Worm (Caenorhabditis elegans) whole organism, L3 larva: ENCODE data around the gene ess-2.

Experiments
- R02D3.7 ChIP-seq: fragments of 150-350 bp; optimal IDR thresholded peaks from 2 replicates; lab custom pipeline; 2014; ENCODE audit warnings: missing biosample characterization, missing genetic modification characterization
- ZK546.5 ChIP-seq: sonication (generic microtip); optimal IDR thresholded peaks from 2 replicates; lab custom pipeline; 2017; ENCODE audit warnings: missing biosample characterization, missing genetic modification characterization
- aly-2 ChIP-seq: fragments of 150-350 bp; optimal IDR thresholded peaks from 2 replicates; lab custom pipeline; 2014; ENCODE audit warnings: missing biosample characterization, missing genetic modification characterization
- ama-1 ChIP-seq: fragments of 150-350 bp; optimal IDR thresholded peaks from 2 replicates; lab custom pipeline; 2018
- ceh-16 ChIP-seq: sonication (generic microtip); optimal IDR thresholded peaks from 2 replicates; lab custom pipeline; 2017; ENCODE audit warnings: missing biosample characterization, missing genetic modification characterization
- ceh-28 ChIP-seq: fragments of 150-350 bp; optimal IDR thresholded peaks from 2 replicates; lab custom pipeline; 2014; ENCODE audit warnings: missing biosample characterization, missing genetic modification reagents, missing genetic modification characterization
- ceh-82 ChIP-seq: fragments of 150-350 bp; optimal IDR thresholded peaks from 2 replicates; lab custom pipeline; 2014; ENCODE audit warnings: missing biosample characterization, missing genetic modification characterization
- ceh-9 ChIP-seq: sonication (generic microtip); optimal IDR thresholded peaks from 2 replicates; lab custom pipeline; 2018; ENCODE audit warnings: missing biosample characterization, missing genetic modification characterization
- egl-27 ChIP-seq: sonication (generic microtip); optimal IDR thresholded peaks from 4 replicates; lab custom pipeline; 2017; ENCODE audit warnings: missing biosample characterization, missing genetic modification reagents, missing genetic modification characterization
- egl-5 ChIP-seq: fragments of 150-350 bp; optimal IDR thresholded peaks from 2 replicates; lab custom pipeline; 2017; ENCODE audit warnings: missing biosample characterization, missing genetic modification reagents, missing genetic modification characterization, inconsistent platforms
- elt-1 ChIP-seq: fragments of 150-350 bp; optimal IDR thresholded peaks from 2 replicates; lab custom pipeline; 2014; ENCODE audit warnings: missing biosample characterization, missing genetic modification characterization
- elt-2 ChIP-seq: sonication (generic microtip); optimal IDR thresholded peaks from 2 replicates; lab custom pipeline; 2016; ENCODE audit warnings: missing genetic modification reagents, mild to moderate bottlenecking, missing genetic modification characterization, missing compliant biosample characterization
- elt-3 ChIP-seq, 3 experiments: fragments of 150-350 bp in 1 of 3; sonication (generic microtip) in 2 of 3; optimal IDR thresholded peaks; 2 replicates in 2 of 3; 4 replicates in 1 of 3; lab custom pipeline; 2014 to 2017; ENCODE audit warnings: missing biosample characterization in 3 of 3, missing genetic modification characterization in 3 of 3
- eor-1 ChIP-seq, 2 experiments: fragments of 150-350 bp; optimal IDR thresholded peaks; 2 replicates each; lab custom pipeline; 2014 to 2018; ENCODE audit warnings: missing biosample characterization in 2 of 2, missing genetic modification characterization in 2 of 2
- fkh-2 ChIP-seq: fragments of 150-350 bp; optimal IDR thresholded peaks from 2 replicates; lab custom pipeline; 2014; ENCODE audit warnings: missing biosample characterization, missing genetic modification reagents, missing genetic modification characterization
- fos-1 ChIP-seq: fragments of 150-350 bp; optimal IDR thresholded peaks from 2 replicates; lab custom pipeline; 2014; ENCODE audit warnings: missing biosample characterization, missing genetic modification characterization
- hmg-11 ChIP-seq: sonication (generic microtip); optimal IDR thresholded peaks from 2 replicates; lab custom pipeline; 2016; ENCODE audit warnings: missing genetic modification characterization, missing compliant biosample characterization
- jun-1 ChIP-seq: fragments of 150-350 bp; optimal IDR thresholded peaks from 2 replicates; lab custom pipeline; 2014; ENCODE audit warnings: missing biosample characterization, missing genetic modification reagents, missing genetic modification characterization
- lin-39 ChIP-seq: fragments of 150-350 bp; optimal IDR thresholded peaks from 2 replicates; lab custom pipeline; 2018; ENCODE audit warnings: missing biosample characterization, missing genetic modification reagents, missing genetic modification characterization
- lsy-12 ChIP-seq: sonication (generic microtip); optimal IDR thresholded peaks from 2 replicates; lab custom pipeline; 2016; ENCODE audit warnings: mild to moderate bottlenecking, missing genetic modification characterization, missing compliant biosample characterization
- mdl-1 ChIP-seq: fragments of 150-350 bp; optimal IDR thresholded peaks from 2 replicates; lab custom pipeline; 2014; ENCODE audit warnings: missing biosample characterization, missing genetic modification characterization
- nfya-1 ChIP-seq: sonication (generic microtip); optimal IDR thresholded peaks from 2 replicates; lab custom pipeline; 2017; ENCODE audit warnings: missing genetic modification characterization, mild to moderate bottlenecking, missing compliant biosample characterization, antibody characterized with exemption, moderate library complexity; ENCODE audit not compliant: insufficient read depth
- nhr-11 ChIP-seq: fragments of 150-350 bp; optimal IDR thresholded peaks from 2 replicates; lab custom pipeline; 2014; ENCODE audit warnings: missing biosample characterization, missing genetic modification characterization
- nhr-12 ChIP-seq: fragments of 150-350 bp; optimal IDR thresholded peaks from 2 replicates; lab custom pipeline; 2014; ENCODE audit warnings: missing biosample characterization, missing genetic modification characterization
- nhr-23 ChIP-seq: fragments of 150-350 bp; optimal IDR thresholded peaks from 2 replicates; lab custom pipeline; 2014; ENCODE audit warnings: missing biosample characterization, missing genetic modification reagents, missing genetic modification characterization
- nhr-237 ChIP-seq: fragments of 150-350 bp; optimal IDR thresholded peaks from 2 replicates; lab custom pipeline; 2014; ENCODE audit warnings: missing biosample characterization, missing genetic modification characterization
- nhr-25 ChIP-seq: sonication (generic microtip); optimal IDR thresholded peaks from 2 replicates; lab custom pipeline; 2017; ENCODE audit warnings: missing biosample characterization, missing genetic modification characterization
- nhr-28 ChIP-seq: fragments of 150-350 bp; optimal IDR thresholded peaks from 2 replicates; lab custom pipeline; 2014; ENCODE audit warnings: missing biosample characterization, missing genetic modification characterization
- nhr-43 ChIP-seq: sonication (generic microtip); optimal IDR thresholded peaks from 2 replicates; lab custom pipeline; 2016; ENCODE audit warnings: mild to moderate bottlenecking, missing genetic modification characterization, missing compliant biosample characterization; ENCODE audit not compliant: poor library complexity, severe bottlenecking
- nhr-67 ChIP-seq: fragments of 150-350 bp; optimal IDR thresholded peaks from 2 replicates; lab custom pipeline; 2014; ENCODE audit warnings: missing biosample characterization, missing genetic modification characterization
- nhr-76 ChIP-seq: fragments of 150-350 bp; sonication (generic microtip); optimal IDR thresholded peaks from 5 replicates; lab custom pipeline; 2014; ENCODE audit warnings: missing biosample characterization, missing genetic modification characterization
- nhr-77 ChIP-seq: fragments of 150-350 bp; optimal IDR thresholded peaks from 2 replicates; lab custom pipeline; 2014; ENCODE audit warnings: missing biosample characterization, missing genetic modification characterization
- pha-4 ChIP-seq: fragments of 150-350 bp; optimal IDR thresholded peaks from 2 replicates; lab custom pipeline; 2014; ENCODE audit warnings: missing biosample characterization, missing genetic modification reagents, missing genetic modification characterization
- pqm-1 ChIP-seq: fragments of 150-350 bp; optimal IDR thresholded peaks from 2 replicates; lab custom pipeline; 2017; ENCODE audit warnings: missing biosample characterization, missing genetic modification characterization, inconsistent platforms
- skn-1 ChIP-seq: fragments of 150-350 bp; optimal IDR thresholded peaks from 2 replicates; lab custom pipeline; 2014; ENCODE audit warnings: missing biosample characterization, missing genetic modification characterization
- tbx-2 ChIP-seq: sonication (generic microtip); optimal IDR thresholded peaks from 2 replicates; lab custom pipeline; 2016; ENCODE audit warnings: mild to moderate bottlenecking, missing genetic modification characterization, missing compliant biosample characterization
- unc-39 ChIP-seq: sonication (generic microtip); optimal IDR thresholded peaks from 4 replicates; lab custom pipeline; 2017; ENCODE audit warnings: missing biosample characterization, missing genetic modification characterization
- zag-1 ChIP-seq: fragments of 150-350 bp; optimal IDR thresholded peaks from 2 replicates; lab custom pipeline; 2014; ENCODE audit warnings: missing biosample characterization, missing genetic modification characterization
- ztf-11 ChIP-seq: fragments of 150-350 bp; optimal IDR thresholded peaks from 2 replicates; lab custom pipeline; 2014; ENCODE audit warnings: missing biosample characterization, missing genetic modification characterization

Gene ess-2

DNA sequence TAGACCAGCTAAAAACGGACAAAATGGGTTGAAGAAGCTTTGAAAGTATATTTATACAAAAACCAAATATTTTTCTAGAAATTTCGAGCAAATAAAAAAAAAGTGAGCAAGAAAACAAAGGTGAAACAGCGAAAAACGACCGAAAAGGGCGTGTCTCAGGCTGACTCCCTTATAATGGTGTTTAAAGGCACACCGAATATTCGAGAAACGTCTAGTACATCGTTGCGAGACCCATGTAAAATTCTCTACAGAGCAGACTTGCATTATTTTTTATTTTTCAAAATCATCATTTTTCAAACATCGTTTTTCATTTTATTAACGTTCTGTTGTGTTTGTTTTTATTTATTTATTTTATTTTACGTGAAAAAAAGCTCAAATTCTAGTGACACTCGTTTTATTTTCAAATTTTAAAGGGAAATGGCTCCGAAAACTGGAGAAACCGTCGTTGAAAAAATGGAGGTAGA, 43.2 kb downstream of the ess-2 start, which contains the start of gene rpn-3 (continued):
- TF ChIP-seq jun-1 (tag; lab: Kevin White, UChicago) (peak; percentile 95), nhr-28 (tag; lab: Kevin White, UChicago) (peak; percentile 47), nhr-23 (peak; percentile 98), nhr-237 (tag; lab: Kevin White, UChicago) (no peak), ama-1 (peak; percentile 93), ZK546.5 (tag; lab: Kevin White, UChicago) (peak; percentile 43), elt-1 (tag; lab: Kevin White, UChicago) (peak; percentile 60), lsy-12 (tag; lab: Kevin White, UChicago) (peak; percentile 98), ceh-9 (tag; lab: Kevin White, UChicago) (no peak), ceh-16 (tag; lab: Kevin White, UChicago) (peak; percentile 45), nhr-12 (tag; lab: Kevin White, UChicago) (no peak), elt-3 (tag; optimal IDR thresholded peaks at IDR 0.05; lab: Kevin White, UChicago) (peak in 1 of 3 experiments; percentile 19), R02D3.7 (peak; percentile 88), fkh-2 (peak; percentile 70)
- TF ChIP-seq, all 47 proteins: peak for 36

ce11 chrIII:8446534-8446933, 43.6 kb downstream of the ess-2 start, which contains the start of gene hsp-110:
TSS of gene hsp-110 (minus strand) at chrIII:8446909.
- TF ChIP-seq lin-39 (tag; lab: Kevin White, UChicago) = no peak
- no peak for TF ChIP-seq fos-1 (tag; lab: Kevin White, UChicago)
- no peak for TF ChIP-seq nfya-1 (tag; lab: Kevin White, UChicago)
- no peak for TF ChIP-seq ceh-16 (tag; lab: Kevin White, UChicago)
- no peak for TF ChIP-seq fkh-2

DNA sequence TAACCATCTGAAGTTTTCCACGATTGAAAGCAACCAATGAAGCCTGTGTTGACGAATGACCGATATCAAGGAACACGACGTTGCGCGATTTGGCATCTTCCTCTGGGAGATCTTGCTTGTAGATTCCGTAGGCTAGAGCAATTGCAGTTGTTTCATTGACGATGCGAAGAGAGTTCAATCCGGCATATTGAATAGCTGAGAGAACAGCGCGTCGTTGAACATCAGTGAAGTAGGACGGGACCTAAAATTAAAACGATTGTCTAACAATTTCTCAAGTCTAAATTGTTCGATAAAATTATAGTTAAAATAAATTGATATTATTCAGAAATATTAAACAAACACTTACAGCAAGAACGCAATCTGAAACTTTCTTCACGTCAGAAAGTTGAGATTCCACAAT, 44.1 kb downstream of the ess-2 start:
- TF ChIP-seq ama-1 (peak; percentile 81), ceh-28 (tag; lab: Kevin White, UChicago) (no peak), egl-27 (tag; lab: Kevin White, UChicago) (no peak), mdl-1 (no peak), nhr-43 (tag; lab: Kevin White, UChicago) (no peak), nhr-25 (tag; lab: Kevin White, UChicago) (no peak), eor-1 (tag; optimal IDR thresholded peaks at IDR 0.05; lab: Kevin White, UChicago) (no peak), jun-1 (tag; lab: Kevin White, UChicago) (no peak), pha-4 (peak; percentile 16), nhr-67 (tag; lab: Kevin White, UChicago) (no peak), lin-39 (tag; lab: Kevin White, UChicago) (no peak), aly-2 (no peak)

- TF ChIP-seq zag-1 (tag; lab: Kevin White, UChicago) (no peak), ama-1 (peak; percentile 27)
These were observed 45.6 kb downstream of the ess-2 start for ce11 chrIII:8444433-8445090.

ce11 chrIII:8443557-8444131, 46.5 kb downstream of the ess-2 start, which contains the start of gene ufbp-1:
TSS of gene ufbp-1 (minus strand) at chrIII:8443607.
- TF ChIP-seq nhr-76 (tag; lab: Kevin White, UChicago) (no peak), pha-4 (peak; percentile 93), nhr-28 (tag; lab: Kevin White, UChicago) (no peak), tbx-2 (tag; lab: Kevin White, UChicago) (peak; percentile 81), ztf-11 (tag; lab: Kevin White, UChicago) (no peak), nhr-237 (tag; lab: Kevin White, UChicago) (no peak), nhr-67 (tag; lab: Kevin White, UChicago) (no peak), lsy-12 (tag; lab: Kevin White, UChicago) (peak; percentile 67), skn-1 (tag; lab: Kevin White, UChicago) (no peak), ama-1 (peak; percentile 99), nfya-1 (tag; lab: Kevin White, UChicago) (peak; percentile 94), nhr-43 (tag; lab: Kevin White, UChicago) (peak; percentile 52), elt-3 (tag; optimal IDR thresholded peaks at IDR 0.05; lab: Kevin White, UChicago) (no peak), pqm-1 (tag; lab: Kevin White, UChicago) (no peak), unc-39 (tag; lab: Kevin White, UChicago) (no peak), nhr-77 (no peak), egl-27 (tag; lab: Kevin White, UChicago) (no peak), mdl-1 (no peak), ceh-28 (tag; lab: Kevin White, UChicago) (no peak), egl-5 (tag; lab: Kevin White, UChicago) (no peak), eor-1 (tag; optimal IDR thresholded peaks at IDR 0.05; lab: Kevin White, UChicago) (peak in 1 of 2 experiments; percentile 71), ceh-9 (tag; lab: Kevin White, UChicago) (no peak), aly-2 (no peak), elt-1 (tag; lab: Kevin White, UChicago) (no peak), nhr-12 (tag; lab: Kevin White, UChicago) (no peak), R02D3.7 (no peak), ceh-82 (tag; lab: Kevin White, UChicago) (no peak), nhr-11 (no peak), nhr-25 (tag; lab: Kevin White, UChicago) (peak; percentile 73), hmg-11 (tag; lab: Kevin White, UChicago) (peak; percentile 20), nhr-23 (peak; percentile 31), ZK546.5 (tag; lab: Kevin White, UChicago) (no peak), elt-2 (tag; lab: Kevin White, UChicago) (peak; percentile 69), fos-1 (tag; lab: Kevin White, UChicago) (peak; percentile 9), jun-1 (tag; lab: Kevin White, UChicago) (no peak)
